Fruit fly (Drosophila melanogaster) whole organism, embryonic: Measurements from ENCODE around the gene CG4577.
A peak's percentile ranks its signal among the peaks of the same experiment; 100 is the strongest.

Experiments used
- Awh ChIP-seq: fragments of 200-800 bp; sonication (Bioruptor generic); IDR thresholded peaks from 2 replicates; pipeline ENCODE4, ENCODE4 v1.3.6; 2022; ENCODE audit warnings: missing biosample characterization, missing genetic modification characterization
- BtbVII ChIP-seq: fragments of 200-800 bp; sonication (Bioruptor generic); optimal IDR thresholded peaks from 3 replicates; lab custom pipeline; 2017; ENCODE audit warnings: missing biosample characterization, mild to moderate bottlenecking, missing genetic modification characterization
- CG10147 ChIP-seq: fragments of 200-800 bp; sonication (Bioruptor generic); optimal IDR thresholded peaks from 2 replicates; lab custom pipeline; 2019; ENCODE audit warnings: missing biosample characterization, mild to moderate bottlenecking, missing genetic modification characterization, moderate library complexity
- CG1602 ChIP-seq: fragments of 200-800 bp; sonication (Bioruptor generic); optimal IDR thresholded peaks from 3 replicates; lab custom pipeline; 2016; ENCODE audit warnings: missing biosample characterization, missing genetic modification characterization
- CG17328 ChIP-seq: fragments of 200-800 bp; sonication (Bioruptor generic); IDR thresholded peaks from 2 replicates; pipeline ENCODE4 v1.3.6; 2022; ENCODE audit warnings: missing biosample characterization, missing genetic modification characterization
- CG17361 ChIP-seq: fragments of 200-800 bp; sonication (Bioruptor generic); IDR thresholded peaks from 3 replicates; pipeline ENCODE4 v1.3.6; 2022; ENCODE audit warnings: missing biosample characterization, missing genetic modification characterization
- CG17612 ChIP-seq: fragments of 200-800 bp; sonication (Bioruptor generic); IDR thresholded peaks from 2 replicates; pipeline ENCODE4 v1.3.6; 2022; ENCODE audit warnings: missing biosample characterization, missing genetic modification characterization
- CG17912 ChIP-seq: fragments of 200-800 bp; sonication (Bioruptor generic); optimal IDR thresholded peaks from 2 replicates; lab custom pipeline; 2018; ENCODE audit warnings: missing biosample characterization, mild to moderate bottlenecking, missing genetic modification characterization
- CG2199 ChIP-seq: fragments of 200-800 bp; sonication (Bioruptor generic); IDR thresholded peaks from 3 replicates; pipeline ENCODE4 v1.3.6; 2022; ENCODE audit warnings: missing biosample characterization, missing genetic modification characterization
- CG30403 ChIP-seq: fragments of 200-800 bp; sonication (Bioruptor generic); optimal IDR thresholded peaks from 3 replicates; lab custom pipeline; 2016; ENCODE audit warnings: missing biosample characterization, missing genetic modification characterization
- CG3065 ChIP-seq: fragments of 200-800 bp; sonication (Bioruptor generic); optimal IDR thresholded peaks from 2 replicates; lab custom pipeline; 2016; ENCODE audit warnings: missing biosample characterization, missing genetic modification characterization
- CG31224 ChIP-seq: fragments of 200-800 bp; sonication (Bioruptor generic); IDR thresholded peaks from 2 replicates; pipeline ENCODE4 v1.3.6; 2022; ENCODE audit warnings: missing biosample characterization, missing genetic modification characterization
- CG3163 ChIP-seq: fragments of 200-800 bp; sonication (Bioruptor generic); optimal IDR thresholded peaks from 3 replicates; lab custom pipeline; 2016; ENCODE audit warnings: missing biosample characterization, missing genetic modification characterization
- CG4360 ChIP-seq: fragments of 200-800 bp; sonication (Bioruptor generic); IDR thresholded peaks from 2 replicates; pipeline ENCODE4 v1.3.6; 2022; ENCODE audit warnings: missing biosample characterization, missing genetic modification characterization
- CG4617 ChIP-seq: fragments of 200-800 bp; sonication (Bioruptor generic); optimal IDR thresholded peaks from 3 replicates; lab custom pipeline; 2016; ENCODE audit warnings: missing biosample characterization, missing genetic modification characterization, borderline replicate concordance
- CG4730 ChIP-seq: fragments of 200-800 bp; sonication (Bioruptor generic); IDR thresholded peaks from 2 replicates; pipeline ENCODE4 v1.3.6; 2022; ENCODE audit warnings: missing biosample characterization, missing genetic modification characterization
- CG6175 ChIP-seq: fragments of 200-800 bp; sonication (Bioruptor generic); IDR thresholded peaks from 3 replicates; pipeline ENCODE4 v1.3.6; 2022; ENCODE audit warnings: missing biosample characterization, missing genetic modification characterization
- CG7357 ChIP-seq: fragments of 200-800 bp; sonication (Bioruptor generic); IDR thresholded peaks from 3 replicates; pipeline ENCODE4 v1.3.6; 2022; ENCODE audit warnings: missing biosample characterization, missing genetic modification characterization
- CG7987 ChIP-seq: fragments of 200-800 bp; sonication (Bioruptor generic); optimal IDR thresholded peaks from 2 replicates; lab custom pipeline; 2018; ENCODE audit warnings: missing biosample characterization, mild to moderate bottlenecking, missing genetic modification characterization, moderate library complexity
- CG8924 ChIP-seq: fragments of 200-800 bp; optimal IDR thresholded peaks from 3 replicates; lab custom pipeline; 2019; ENCODE audit warnings: missing biosample characterization, mild to moderate bottlenecking, missing genetic modification characterization, moderate library complexity
- CG8944 ChIP-seq: fragments of 200-800 bp; sonication (Bioruptor generic); optimal IDR thresholded peaks from 3 replicates; lab custom pipeline; 2016; ENCODE audit warnings: missing biosample characterization, missing genetic modification characterization
- Doc2 ChIP-seq: fragments of 200-800 bp; sonication (Bioruptor generic); IDR thresholded peaks from 2 replicates; pipeline ENCODE4 v1.3.6; 2022; ENCODE audit warnings: missing biosample characterization, missing genetic modification characterization
- Fer1 ChIP-seq: fragments of 200-800 bp; sonication (Bioruptor generic); optimal IDR thresholded peaks from 2 replicates; lab custom pipeline; 2017; ENCODE audit warnings: missing biosample characterization, mild to moderate bottlenecking, missing genetic modification characterization
- HmgZ ChIP-seq: fragments of 200-800 bp; sonication (Bioruptor generic); optimal IDR thresholded peaks from 2 replicates; lab custom pipeline; 2018; ENCODE audit warnings: missing biosample characterization, mild to moderate bottlenecking, missing genetic modification characterization
- Nf-YB ChIP-seq: fragments of 200-800 bp; sonication (Bioruptor generic); optimal IDR thresholded peaks from 3 replicates; lab custom pipeline; 2019; ENCODE audit warnings: missing biosample characterization, mild to moderate bottlenecking, missing genetic modification characterization, moderate library complexity
- Oli ChIP-seq: fragments of 200-800 bp; sonication (Bioruptor generic); optimal IDR thresholded peaks from 2 replicates; lab custom pipeline; 2018; ENCODE audit warnings: missing biosample characterization, mild to moderate bottlenecking, missing genetic modification characterization, moderate library complexity
- Opbp ChIP-seq: fragments of 200-800 bp; sonication (Bioruptor generic); IDR thresholded peaks from 3 replicates; pipeline ENCODE4 v1.3.6; 2022; ENCODE audit warnings: missing biosample characterization, missing genetic modification characterization; ENCODE audit not compliant: partially characterized antibody
- PHDP ChIP-seq: fragments of 200-800 bp; sonication (Bioruptor generic); optimal IDR thresholded peaks from 3 replicates; lab custom pipeline; 2018; ENCODE audit warnings: missing biosample characterization, mild to moderate bottlenecking, missing genetic modification characterization, moderate library complexity
- Side ChIP-seq: fragments of 200-800 bp; sonication (Bioruptor generic); optimal IDR thresholded peaks from 2 replicates; lab custom pipeline; 2016; ENCODE audit warnings: missing biosample characterization, missing genetic modification characterization
- Spps ChIP-seq: fragments of 200-800 bp; sonication (Bioruptor generic); optimal IDR thresholded peaks from 2 replicates; lab custom pipeline; 2018; ENCODE audit warnings: missing biosample characterization, mild to moderate bottlenecking, missing genetic modification characterization
- Ssrp ChIP-seq: fragments of 200-800 bp; sonication (Bioruptor generic); optimal IDR thresholded peaks from 2 replicates; lab custom pipeline; 2018; ENCODE audit warnings: missing biosample characterization, mild to moderate bottlenecking, missing genetic modification characterization, moderate library complexity
- amos ChIP-seq: fragments of 200-800 bp; sonication (Bioruptor generic); IDR thresholded peaks from 2 replicates; pipeline ENCODE4 v1.3.6; 2022; ENCODE audit warnings: missing biosample characterization, missing genetic modification characterization; ENCODE audit not compliant: partially characterized antibody
- ap ChIP-seq: fragments of 200-800 bp; sonication (Bioruptor generic); IDR thresholded peaks from 2 replicates; pipeline ENCODE4 v1.3.6; 2022; ENCODE audit warnings: missing biosample characterization, missing genetic modification characterization
- bbx ChIP-seq: fragments of 200-800 bp; sonication (Bioruptor generic); IDR thresholded peaks from 2 replicates; pipeline ENCODE4 v1.3.6; 2022; ENCODE audit warnings: missing biosample characterization, missing genetic modification characterization; ENCODE audit not compliant: partially characterized antibody
- chn ChIP-seq: fragments of 200-800 bp; sonication (Bioruptor generic); optimal IDR thresholded peaks from 2 replicates; lab custom pipeline; 2016; ENCODE audit warnings: missing biosample characterization, missing genetic modification characterization
- dati ChIP-seq: fragments of 200-800 bp; sonication (Bioruptor generic); IDR thresholded peaks from 2 replicates; pipeline ENCODE4 v1.3.6; 2022; ENCODE audit warnings: missing biosample characterization, missing genetic modification characterization
- dimm ChIP-seq: fragments of 200-800 bp; sonication (Bioruptor generic); IDR thresholded peaks from 2 replicates; pipeline ENCODE4 v1.3.6; 2022; ENCODE audit warnings: missing biosample characterization, missing genetic modification characterization
- eve ChIP-seq, 2 experiments: fragments of >200 bp; optimal IDR thresholded peaks; 2 replicates each; lab custom pipeline; 2017; ENCODE audit warnings: missing biosample characterization in 2 of 2, missing genetic modification characterization in 2 of 2
- fu2 ChIP-seq: fragments of 200-800 bp; sonication (Bioruptor generic); optimal IDR thresholded peaks from 2 replicates; lab custom pipeline; 2016; ENCODE audit warnings: missing biosample characterization, missing genetic modification characterization
- gce ChIP-seq: fragments of 200-800 bp; sonication (Bioruptor generic); IDR thresholded peaks from 3 replicates; pipeline ENCODE4 v1.3.6; 2022; ENCODE audit warnings: missing biosample characterization, missing genetic modification characterization
- gem ChIP-seq: fragments of 200-800 bp; sonication (Bioruptor generic); optimal IDR thresholded peaks from 2 replicates; lab custom pipeline; 2019; ENCODE audit warnings: missing biosample characterization, mild to moderate bottlenecking, missing genetic modification characterization, moderate library complexity
- gsb ChIP-seq: fragments of 200-800 bp; sonication (Bioruptor generic); IDR thresholded peaks from 2 replicates; pipeline ENCODE4 v1.3.6; 2022; ENCODE audit warnings: missing biosample characterization, missing genetic modification characterization
- hbn ChIP-seq: fragments of 200-800 bp; sonication (Bioruptor generic); IDR thresholded peaks from 2 replicates; pipeline ENCODE4 v1.3.6; 2022; ENCODE audit warnings: missing biosample characterization, missing genetic modification characterization; ENCODE audit not compliant: partially characterized antibody
- onecut ChIP-seq: fragments of 200-800 bp; sonication (Bioruptor generic); IDR thresholded peaks from 2 replicates; pipeline ENCODE4 v1.3.6; 2022; ENCODE audit warnings: missing biosample characterization, missing genetic modification characterization
- prd ChIP-seq, 3 experiments: fragments of >200 bp in 2 of 3; fragments of 200-800 bp in 1 of 3; sonication (Bioruptor generic) in 1 of 3; optimal IDR thresholded peaks in 2 of 3; IDR thresholded peaks in 1 of 3; 2 replicates in 2 of 3; 3 replicates in 1 of 3; pipeline versions ENCODE4 v1.3.6 to Lab custom; 2017 to 2022; ENCODE audit warnings: missing biosample characterization in 1 of 3, missing genetic modification characterization in 1 of 3
- pzg ChIP-seq: fragments of 200-800 bp; sonication (Bioruptor generic); optimal IDR thresholded peaks from 3 replicates; lab custom pipeline; 2018; ENCODE audit warnings: missing biosample characterization, mild to moderate bottlenecking, missing genetic modification characterization, moderate library complexity
- schlank ChIP-seq: fragments of 200-800 bp; sonication (Bioruptor generic); optimal IDR thresholded peaks from 2 replicates; lab custom pipeline; 2018; ENCODE audit warnings: missing biosample characterization, mild to moderate bottlenecking, missing genetic modification characterization
- slp2 ChIP-seq: fragments of 200-800 bp; sonication (Bioruptor generic); optimal IDR thresholded peaks from 2 replicates; lab custom pipeline; 2016; ENCODE audit warnings: missing biosample characterization, missing genetic modification characterization
- tup ChIP-seq: fragments of 200-800 bp; sonication (Bioruptor generic); optimal IDR thresholded peaks from 2 replicates; lab custom pipeline; 2016; ENCODE audit warnings: missing biosample characterization, mild to moderate bottlenecking, missing genetic modification characterization, moderate library complexity
- zf30C ChIP-seq: fragments of 200-800 bp; sonication (Bioruptor generic); optimal IDR thresholded peaks from 3 replicates; lab custom pipeline; 2018; ENCODE audit warnings: missing biosample characterization, mild to moderate bottlenecking, missing genetic modification characterization

The CG4577 gene

dm6 chr2L:1172704-1173107 is 38.2 kb downstream of the CG4577 start, which contains the start of the genes Charon and CG4887 (continued):
- peak; percentile 55; the same call in 1 of the 2 replicates for TF ChIP-seq CG31224
- peak; percentile 85 for TF ChIP-seq chn
- TF ChIP-seq Nf-YB, result no peak
- TF ChIP-seq bbx (GFP tag; lab: Robert Waterston, UW), result peak; percentile 28; the same call in 1 of the 2 replicates
- TF ChIP-seq onecut (GFP tag; lab: Robert Waterston, UW), result peak; percentile 56
- TF ChIP-seq slp2 (GFP tag; lab: Kevin White, UChicago), result peak; percentile 75
- no peak for TF ChIP-seq gem (tag; lab: Kevin White, UChicago)
- no peak for TF ChIP-seq prd (optimal IDR thresholded peaks at IDR 0.05; lab: Kevin White, UChicago)
- TF ChIP-seq prd (GFP tag; IDR thresholded peaks at IDR 0.05; lab: Robert Waterston, UW), result peak; percentile 89
- TF ChIP-seq Spps (tag; lab: Kevin White, UChicago), result peak; percentile 53
- no peak for TF ChIP-seq PHDP (tag; lab: Kevin White, UChicago)
- peak; percentile 89 for TF ChIP-seq HmgZ (tag; lab: Kevin White, UChicago)
- TF ChIP-seq CG30403 (GFP tag; lab: Kevin White, UChicago), result peak; percentile 92
- peak; percentile 19 for TF ChIP-seq CG17912 (GFP tag; lab: Kevin White, UChicago)
- peak; percentile 86 for TF ChIP-seq Fer1 (GFP tag; lab: Kevin White, UChicago)
- peak; percentile 35 for TF ChIP-seq CG7987 (GFP tag; lab: Kevin White, UChicago)
- TF ChIP-seq tup (GFP tag; lab: Kevin White, UChicago), result peak; percentile 35
- TF ChIP-seq zf30C, result no peak
- TF ChIP-seq schlank (tag; lab: Kevin White, UChicago), result peak; percentile 46
- no peak for TF ChIP-seq BtbVII (GFP tag; lab: Kevin White, UChicago)
- TF ChIP-seq fu2, result peak; percentile 87
- TF ChIP-seq CG4617 (GFP tag; lab: Kevin White, UChicago), result peak; percentile 93
- TF ChIP-seq CG3163 (GFP tag; lab: Kevin White, UChicago), result peak; percentile 52
- peak; percentile 85 for TF ChIP-seq Side
- 0 out of 2 replicates have a peak, but pooled peaks have one; percentile 19 for TF ChIP-seq Awh
- peak; percentile 85 for TF ChIP-seq CG8944 (GFP tag; lab: Kevin White, UChicago)
- no peak for TF ChIP-seq dati (GFP tag; lab: Robert Waterston, UW)
- peak; percentile 70 for TF ChIP-seq CG17328 (GFP tag; lab: Robert Waterston, UW)
- TF ChIP-seq CG4730 (GFP tag; lab: Robert Waterston, UW), result peak; percentile 64
- 0 out of 2 replicates have a peak, but pooled peaks have one; percentile 41 for TF ChIP-seq Doc2 (GFP tag; lab: Robert Waterston, UW)
- TF ChIP-seq Opbp (GFP tag; lab: Robert Waterston, UW), result 0 out of 3 replicates have a peak, but pooled peaks have one; percentile 51
- TF ChIP-seq Ssrp (tag; lab: Kevin White, UChicago), result peak; percentile 80
- peak; percentile 58; the same call in 1 of the 2 replicates for TF ChIP-seq hbn (GFP tag; lab: Robert Waterston, UW)
- TF ChIP-seq CG3065 (GFP tag; lab: Kevin White, UChicago), result no peak
- TF ChIP-seq ap (GFP tag; lab: Robert Waterston, UW), result peak; percentile 51
- peak; percentile 69; the same call in 2 of the 3 replicates for TF ChIP-seq CG6175 (GFP tag; lab: Robert Waterston, UW)
- no peak for TF ChIP-seq CG4360
- no peak for TF ChIP-seq eve (GFP tag; optimal IDR thresholded peaks at IDR 0.05; lab: Kevin White, UChicago)
- TF ChIP-seq CG1602, result peak; percentile 83
- TF ChIP-seq amos (GFP tag; lab: Robert Waterston, UW), result peak; percentile 48
- TF ChIP-seq CG7357 (GFP tag; lab: Robert Waterston, UW), result peak; percentile 57; the same call in 2 of the 3 replicates
- TF ChIP-seq CG17361 (GFP tag; lab: Robert Waterston, UW), result no peak; the same call in 2 of the 3 replicates
- TF ChIP-seq Oli (tag; lab: Kevin White, UChicago), result no peak
- TF ChIP-seq CG8924 (tag; lab: Kevin White, UChicago), result no peak
- peak; percentile 51 for TF ChIP-seq pzg (GFP tag; lab: Kevin White, UChicago)
- TF ChIP-seq CG10147 (GFP tag; lab: Kevin White, UChicago), result no peak
- peak; percentile 55; the same call in 1 of the 3 replicates for TF ChIP-seq gce
- no peak for TF ChIP-seq gsb
- no peak for TF ChIP-seq CG17612
- TF ChIP-seq dimm (GFP tag; lab: Robert Waterston, UW), result 0 out of 2 replicates have a peak, but pooled peaks have one; percentile 35
- no peak for TF ChIP-seq CG2199
